Fruit fly (Drosophila melanogaster) whole organism, pupa: ENCODE data around the gene mRpL39.

Source experiments
- CG10348 ChIP-seq: fragments of 200-800 bp; sonication (Bioruptor generic); IDR thresholded peaks from 2 replicates; pipeline ENCODE4 v1.3.6; 2022; ENCODE audit warnings: missing biosample characterization, missing genetic modification characterization
- CG12605 ChIP-seq: fragments of 200-800 bp; sonication (Bioruptor generic); IDR thresholded peaks from 2 replicates; pipeline ENCODE4 v1.3.6; 2022; ENCODE audit warnings: missing biosample characterization, missing genetic modification characterization
- CG13204 ChIP-seq: fragments of 200-800 bp; sonication (Bioruptor generic); optimal IDR thresholded peaks from 2 replicates; lab custom pipeline; 2018; ENCODE audit warnings: missing biosample characterization, mild to moderate bottlenecking, missing genetic modification characterization, moderate library complexity
- CG14655 ChIP-seq: fragments of 200-800 bp; sonication (Bioruptor generic); optimal IDR thresholded peaks from 3 replicates; lab custom pipeline; 2017; ENCODE audit warnings: mild to moderate bottlenecking, missing biosample characterization, missing genetic modification reagents, missing genetic modification characterization
- CG15710 ChIP-seq: fragments of 200-800 bp; sonication (Bioruptor generic); optimal IDR thresholded peaks from 2 replicates; lab custom pipeline; 2018; ENCODE audit warnings: missing biosample characterization, mild to moderate bottlenecking, missing genetic modification characterization, moderate library complexity
- CG17806 ChIP-seq: fragments of 200-800 bp; sonication (Bioruptor generic); optimal IDR thresholded peaks from 2 replicates; lab custom pipeline; 2018; ENCODE audit warnings: missing biosample characterization, mild to moderate bottlenecking, missing genetic modification characterization, moderate library complexity
- CG32121 ChIP-seq: fragments of 200-800 bp; sonication (Bioruptor generic); IDR thresholded peaks from 2 replicates; pipeline ENCODE4 v1.3.6; 2022; ENCODE audit warnings: missing biosample characterization, missing genetic modification characterization
- CG34367 ChIP-seq: fragments of 200-800 bp; sonication (Bioruptor generic); optimal IDR thresholded peaks from 2 replicates; lab custom pipeline; 2018; ENCODE audit warnings: missing biosample characterization, mild to moderate bottlenecking, missing genetic modification characterization
- CG4496 ChIP-seq: fragments of 200-800 bp; sonication (Bioruptor generic); IDR thresholded peaks from 3 replicates; pipeline ENCODE4 v1.3.6; 2022; ENCODE audit warnings: missing biosample characterization, missing genetic modification characterization
- CG8159 ChIP-seq: fragments of 200-800 bp; sonication (Bioruptor generic); optimal IDR thresholded peaks from 3 replicates; lab custom pipeline; 2018; ENCODE audit warnings: missing biosample characterization, mild to moderate bottlenecking, missing genetic modification characterization, moderate library complexity
- CG8301 ChIP-seq: fragments of 200-800 bp; sonication (Bioruptor generic); optimal IDR thresholded peaks from 2 replicates; lab custom pipeline; 2018; ENCODE audit warnings: missing biosample characterization, mild to moderate bottlenecking, missing genetic modification characterization
- CG9948 ChIP-seq: fragments of 200-800 bp; sonication (Bioruptor generic); optimal IDR thresholded peaks from 2 replicates; lab custom pipeline; 2018; ENCODE audit warnings: missing biosample characterization, mild to moderate bottlenecking, missing genetic modification characterization, moderate library complexity
- D1 ChIP-seq: fragments of 200-800 bp; sonication (Bioruptor generic); optimal IDR thresholded peaks from 2 replicates; lab custom pipeline; 2018; ENCODE audit warnings: missing biosample characterization, mild to moderate bottlenecking, missing genetic modification characterization, moderate library complexity
- EcR ChIP-seq: fragments of 200-800 bp; sonication (Bioruptor generic); optimal IDR thresholded peaks from 3 replicates; lab custom pipeline; 2019; ENCODE audit warnings: missing biosample characterization, missing genetic modification characterization, mild to moderate bottlenecking, moderate library complexity, missing genetic modification reagents
- Ets98B ChIP-seq: fragments of 200-800 bp; sonication (Bioruptor generic); IDR thresholded peaks from 2 replicates; pipeline ENCODE4 v1.3.6; 2022; ENCODE audit warnings: missing biosample characterization, missing genetic modification characterization
- Pif1A ChIP-seq: fragments of 200-800 bp; sonication (Bioruptor generic); optimal IDR thresholded peaks from 3 replicates; lab custom pipeline; 2016; ENCODE audit warnings: missing biosample characterization, missing genetic modification characterization
- Pif1B ChIP-seq: fragments of 200-800 bp; sonication (Bioruptor generic); optimal IDR thresholded peaks from 3 replicates; lab custom pipeline; 2016; ENCODE audit warnings: missing biosample characterization, missing genetic modification characterization
- Snoo ChIP-seq: fragments of 200-800 bp; sonication (Bioruptor generic); optimal IDR thresholded peaks from 3 replicates; lab custom pipeline; 2017; ENCODE audit warnings: missing biosample characterization, mild to moderate bottlenecking, missing genetic modification characterization, inconsistent platforms
- fd96Ca ChIP-seq: fragments of 200-800 bp; sonication (Bioruptor generic); IDR thresholded peaks from 3 replicates; pipeline ENCODE4 v1.3.6; 2022; ENCODE audit warnings: missing biosample characterization, missing genetic modification characterization
- gl ChIP-seq: fragments of 200-800 bp; sonication (Bioruptor generic); optimal IDR thresholded peaks from 2 replicates; lab custom pipeline; 2018; ENCODE audit warnings: missing biosample characterization, mild to moderate bottlenecking, missing genetic modification characterization
- rn ChIP-seq: fragments of 200-800 bp; sonication (Bioruptor generic); IDR thresholded peaks from 2 replicates; pipeline ENCODE4 v1.3.6; 2022; ENCODE audit warnings: missing biosample characterization, missing genetic modification characterization

The mRpL39 gene

dm6 chr3L:15011638-15012335 lies 12.3 kb upstream of the mRpL39 start:
- TF ChIP-seq D1 (tag; lab: Kevin White, UChicago) (peak; percentile 66), EcR (GFP tag; lab: Kevin White, UChicago) (peak; percentile 46), CG17806 (tag; lab: Kevin White, UChicago) (peak; percentile 86), CG10348 (GFP tag; lab: Robert Waterston, UW) (0 out of 2 replicates have a peak, but pooled peaks have one; percentile 17), rn (GFP tag; lab: Robert Waterston, UW) (peak; percentile 46; the same call in 1 of the 2 replicates), Pif1A (GFP tag; lab: Kevin White, UChicago) (peak; percentile 71), Pif1B (GFP tag; lab: Kevin White, UChicago) (peak; percentile 64), fd96Ca (no peak), CG34367 (tag; lab: Kevin White, UChicago) (peak; percentile 78), CG32121 (GFP tag; lab: Robert Waterston, UW) (peak; percentile 81), CG8159 (peak; percentile 85), gl (peak; percentile 48), CG14655 (peak; percentile 83), CG15710 (tag; lab: Kevin White, UChicago) (peak; percentile 86), CG9948 (tag; lab: Kevin White, UChicago) (peak; percentile 82), Ets98B (peak; percentile 82), Snoo (peak; percentile 39), CG12605 (GFP tag; lab: Robert Waterston, UW) (peak; percentile 72), CG4496 (GFP tag; lab: Robert Waterston, UW) (peak; percentile 87), CG8301 (tag; lab: Kevin White, UChicago) (peak; percentile 79), CG13204 (GFP tag; lab: Kevin White, UChicago) (peak; percentile 21)

dm6 chr3L:15011142-15011541 lies 11.7 kb upstream of the mRpL39 start:
- TF ChIP-seq Snoo (no peak), CG8301 (tag; lab: Kevin White, UChicago) (no peak), CG4496 (GFP tag; lab: Robert Waterston, UW) (no peak), fd96Ca (no peak), CG9948 (tag; lab: Kevin White, UChicago) (no peak), CG13204 (GFP tag; lab: Kevin White, UChicago) (no peak), CG34367 (tag; lab: Kevin White, UChicago) (no peak), CG32121 (GFP tag; lab: Robert Waterston, UW) (no peak), rn (GFP tag; lab: Robert Waterston, UW) (no peak), CG10348 (GFP tag; lab: Robert Waterston, UW) (no peak), D1 (tag; lab: Kevin White, UChicago) (no peak), EcR (GFP tag; lab: Kevin White, UChicago) (no peak)

dm6 chr3L:15010601-15011000 lies 11.1 kb upstream of the mRpL39 start:
- TF ChIP-seq CG8159 (no peak), CG4496 (GFP tag; lab: Robert Waterston, UW) (no peak), CG15710 (tag; lab: Kevin White, UChicago) (no peak), CG13204 (GFP tag; lab: Kevin White, UChicago) (no peak), gl (no peak), rn (GFP tag; lab: Robert Waterston, UW) (no peak), Pif1A (GFP tag; lab: Kevin White, UChicago) (no peak), CG14655 (no peak), EcR (GFP tag; lab: Kevin White, UChicago) (no peak), CG17806 (tag; lab: Kevin White, UChicago) (no peak), D1 (tag; lab: Kevin White, UChicago) (no peak), Snoo (no peak)

- TF ChIP-seq CG14655 (peak; percentile 68), EcR (GFP tag; lab: Kevin White, UChicago) (no peak), CG8301 (tag; lab: Kevin White, UChicago) (peak; percentile 51), Ets98B (peak; percentile 38), CG13204 (GFP tag; lab: Kevin White, UChicago) (no peak), CG12605 (GFP tag; lab: Robert Waterston, UW) (no peak), CG4496 (GFP tag; lab: Robert Waterston, UW) (peak; percentile 29; the same call in 2 of the 3 replicates)
Observed at dm6 chr3L:15009681-15010080, 10.2 kb upstream of the mRpL39 start.

dm6 chr3L:15007271-15007948 lies 7.9 kb upstream of the mRpL39 start:
- TF ChIP-seq Pif1A (GFP tag; lab: Kevin White, UChicago) (peak; percentile 37), CG32121 (GFP tag; lab: Robert Waterston, UW) (peak; percentile 32; the same call in 1 of the 2 replicates), CG17806 (tag; lab: Kevin White, UChicago) (peak; percentile 39), CG15710 (tag; lab: Kevin White, UChicago) (peak; percentile 24), CG12605 (GFP tag; lab: Robert Waterston, UW) (0 out of 2 replicates have a peak, but pooled peaks have one; percentile 18), CG8159 (peak; percentile 46), CG9948 (tag; lab: Kevin White, UChicago) (peak; percentile 46), CG10348 (GFP tag; lab: Robert Waterston, UW) (no peak), CG14655 (peak; percentile 39), CG8301 (tag; lab: Kevin White, UChicago) (peak; percentile 20), Snoo (no peak), rn (GFP tag; lab: Robert Waterston, UW) (no peak), CG34367 (tag; lab: Kevin White, UChicago) (peak; percentile 2)
